Worm (Caenorhabditis elegans) whole organism, mixed stage, embryonic: ENCODE data around the gene rpl-42.

ENCODE experiments used
- blmp-1 ChIP-seq: fragments of 150-350 bp; optimal IDR thresholded peaks from 2 replicates; lab custom pipeline; 2014; ENCODE audit warnings: missing biosample characterization, missing genetic modification characterization
- flh-1 ChIP-seq: fragments of 200-800 bp; sonication (Bioruptor generic); optimal IDR thresholded peaks from 2 replicates; lab custom pipeline; 2018; ENCODE audit warnings: mild to moderate bottlenecking, missing genetic modification characterization, moderate library complexity, missing compliant biosample characterization
- lin-13 ChIP-seq: fragments of 150-350 bp; optimal IDR thresholded peaks from 2 replicates; lab custom pipeline; 2014; ENCODE audit warnings: missing biosample characterization, missing genetic modification characterization
- nhr-12 ChIP-seq: fragments of 150-350 bp; optimal IDR thresholded peaks from 2 replicates; lab custom pipeline; 2014; ENCODE audit warnings: missing biosample characterization, missing genetic modification characterization
- nhr-237 ChIP-seq: fragments of 150-350 bp; optimal IDR thresholded peaks from 2 replicates; lab custom pipeline; 2014; ENCODE audit warnings: missing biosample characterization, missing genetic modification characterization
- sptf-1 ChIP-seq: sonication (generic microtip); optimal IDR thresholded peaks from 2 replicates; lab custom pipeline; 2017; ENCODE audit warnings: mild to moderate bottlenecking, missing genetic modification characterization, moderate library complexity, missing compliant biosample characterization
- zip-8 ChIP-seq: fragments of 150-350 bp; optimal IDR thresholded peaks from 2 replicates; lab custom pipeline; 2014; ENCODE audit warnings: missing biosample characterization, missing genetic modification characterization

- TF ChIP-seq flh-1 (GFP tag; lab: Kevin White, UChicago), result no peak
- no peak for TF ChIP-seq nhr-12
- TF ChIP-seq blmp-1, result no peak
- TF ChIP-seq lin-13 (tag; lab: Kevin White, UChicago), result no peak
- no peak for TF ChIP-seq sptf-1 (tag; lab: Kevin White, UChicago)
- TF ChIP-seq nhr-237 (tag; lab: Kevin White, UChicago), result no peak
- no peak for TF ChIP-seq zip-8
Observed at ce11 chrII:11088137-11088536, 4.4 kb upstream of the rpl-42 start.
